Worm (Caenorhabditis elegans): Measurements from ENCODE around the gene phat-5.

ce11 chrV:4129604-4130003, 7.3 kb upstream of the phat-5 start, which contains the start of gene phat-4:
- TF ChIP-seq ama-1 (optimal IDR thresholded peaks at IDR 0.05) = no peak
- TF ChIP-seq scrt-1 (GFP tag; IDR thresholded peaks at IDR 0.05) = no peak
- no peak for TF ChIP-seq flt-1 (GFP tag; IDR thresholded peaks at IDR 0.05)
- no peak for TF ChIP-seq ceh-36 (tag; optimal IDR thresholded peaks at IDR 0.05)
- TF ChIP-seq F13C5.2 (tag; optimal IDR thresholded peaks at IDR 0.05) = no peak
- TF ChIP-seq hnd-1 (tag; optimal IDR thresholded peaks at IDR 0.05) = no peak
- TF ChIP-seq hmbx-1 (tag; optimal IDR thresholded peaks at IDR 0.05) = no peak
- no peak for TF ChIP-seq sea-1 (GFP tag; conservative IDR thresholded peaks at IDR 0.05)
- no peak for TF ChIP-seq tra-4 (tag; optimal IDR thresholded peaks at IDR 0.05)
- TF ChIP-seq hmg-4 (GFP tag; optimal IDR thresholded peaks at IDR 0.05) = no peak
- no peak for TF ChIP-seq tbx-11 (GFP tag; IDR thresholded peaks at IDR 0.05)
- no peak for TF ChIP-seq ets-7 (tag; optimal IDR thresholded peaks at IDR 0.05)
- TF ChIP-seq aly-1 (tag; optimal IDR thresholded peaks at IDR 0.05) = no peak
- no peak for TF ChIP-seq B0310.2 (tag; optimal IDR thresholded peaks at IDR 0.05)
